Fruit fly (Drosophila melanogaster) Kc167 (cell line): ENCODE data around the gene CG32305.

Source experiments
- Myc ChIP-seq: fragments of >200 bp; optimal IDR thresholded peaks from 2 replicates; lab custom pipeline; 2017; ENCODE audit warnings: missing external identifiers
- insv ChIP-seq: fragments of >200 bp; optimal IDR thresholded peaks from 3 replicates; lab custom pipeline; 2018; ENCODE audit warnings: missing external identifiers

dm6 chr3L:2261282-2261681 is 12.8 kb downstream of the CG32305 start:
- no peak for TF ChIP-seq insv
- no peak for TF ChIP-seq Myc
